Fruit fly (Drosophila melanogaster): ENCODE data around the gene Gapvd1.

DNA sequence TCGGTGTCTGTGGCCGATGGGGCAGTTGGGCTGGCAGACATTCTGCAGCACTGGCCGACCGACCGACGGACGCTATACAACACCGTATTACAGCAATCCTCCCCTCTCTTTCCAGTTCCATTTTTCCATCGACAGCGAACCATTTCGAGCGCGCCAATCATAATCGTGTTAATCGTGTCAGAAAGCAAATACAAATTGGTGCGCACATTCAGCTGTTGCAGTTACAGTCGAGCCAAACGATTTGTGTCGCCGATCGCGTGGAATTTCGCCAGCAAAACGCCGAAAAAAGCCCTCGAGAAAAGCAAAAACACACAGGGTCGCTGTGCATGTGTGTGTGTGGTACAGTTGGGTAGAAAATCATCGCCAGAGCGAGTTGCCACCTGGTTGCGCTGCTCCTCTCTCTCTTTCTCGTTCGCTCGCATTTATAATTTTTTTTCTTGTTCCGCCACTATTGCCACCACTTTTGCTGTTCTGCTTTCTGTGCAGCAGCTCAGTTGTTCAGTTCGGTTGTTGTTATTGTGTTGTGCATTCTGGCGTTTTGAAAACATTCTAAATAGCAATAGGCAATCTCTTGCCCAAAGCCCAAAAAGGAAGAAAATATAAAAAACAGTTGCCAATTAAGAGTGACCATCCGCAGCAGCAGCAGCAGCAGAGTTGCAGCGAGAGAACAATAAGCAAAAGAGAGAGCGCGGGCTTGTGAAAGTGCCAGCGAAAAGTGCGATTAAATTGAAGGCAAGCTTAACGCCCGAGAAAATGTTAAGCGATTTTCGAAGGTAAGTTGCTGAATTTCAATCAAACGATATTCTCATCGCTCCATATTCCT, 25.5 kb downstream of the Gapvd1 start, which contains the start of gene CG1737:
- TF ChIP-seq ovo (GFP tag; optimal IDR thresholded peaks at IDR 0.05) (peak; percentile 80), CG5204 (GFP tag; optimal IDR thresholded peaks at IDR 0.05) (no peak)

All from whole organism, adult.